Worm (Caenorhabditis elegans) whole organism, young adult: ENCODE results near the gene algn-2.

ENCODE experiments used
- B0336.3 ChIP-seq: fragments of 200-800 bp; sonication (Bioruptor generic); IDR thresholded peaks from 2 replicates; pipeline ENCODE4 v1.3.6; 2022; ENCODE audit warnings: missing genetic modification characterization, missing compliant biosample characterization
- C17E4.6 ChIP-seq: fragments of 200-800 bp; sonication (Bioruptor generic); IDR thresholded peaks from 2 replicates; pipeline ENCODE4 v1.3.6; 2022; ENCODE audit warnings: missing genetic modification reagents, missing genetic modification characterization, missing compliant biosample characterization
- F37B4.10 ChIP-seq: fragments of 200-800 bp; sonication (Bioruptor generic); IDR thresholded peaks from 2 replicates; pipeline ENCODE4 v1.3.6; 2022; ENCODE audit warnings: missing genetic modification characterization, missing compliant biosample characterization
- F52B5.7 ChIP-seq: sonication (generic microtip); optimal IDR thresholded peaks from 2 replicates; lab custom pipeline; 2016; ENCODE audit warnings: mild to moderate bottlenecking, missing genetic modification characterization, missing compliant biosample characterization
- F57A8.1 ChIP-seq: fragments of 200-800 bp; sonication (Bioruptor generic); optimal IDR thresholded peaks from 2 replicates; lab custom pipeline; 2018; ENCODE audit warnings: mild to moderate bottlenecking, missing genetic modification characterization, moderate library complexity, missing compliant biosample characterization
- K11D2.4 ChIP-seq: fragments of 200-800 bp; sonication (Bioruptor generic); IDR thresholded peaks from 2 replicates; pipeline ENCODE4 v1.3.6; 2022; ENCODE audit warnings: missing genetic modification reagents, missing genetic modification characterization, missing compliant biosample characterization
- K12H6.12 ChIP-seq: fragments of 200-800 bp; sonication (Bioruptor generic); optimal IDR thresholded peaks from 2 replicates; lab custom pipeline; 2018; ENCODE audit warnings: mild to moderate bottlenecking, missing genetic modification characterization, missing compliant biosample characterization
- T26A5.8 ChIP-seq: sonication (generic microtip); optimal IDR thresholded peaks from 2 replicates; lab custom pipeline; 2016; ENCODE audit warnings: missing genetic modification characterization, missing compliant biosample characterization
- Y53F4B.3 ChIP-seq: fragments of 200-800 bp; sonication (Bioruptor generic); IDR thresholded peaks from 2 replicates; pipeline ENCODE4 v1.3.6; 2022; ENCODE audit warnings: missing genetic modification reagents, missing genetic modification characterization, missing compliant biosample characterization
- Y67H2A.10 ChIP-seq: fragments of 200-800 bp; sonication (Bioruptor generic); conservative IDR thresholded peaks from 2 replicates; pipeline ENCODE4 v1.3.6; 2022; ENCODE audit warnings: missing genetic modification reagents, missing genetic modification characterization, missing compliant biosample characterization
- Y79H2A.3 ChIP-seq: fragments of 200-800 bp; sonication (Bioruptor generic); conservative IDR thresholded peaks from 2 replicates; pipeline ENCODE4 v1.3.6; 2022; ENCODE audit warnings: missing genetic modification reagents, missing genetic modification characterization, missing compliant biosample characterization
- Y95B8A.8 ChIP-seq: fragments of 200-800 bp; sonication (Bioruptor generic); IDR thresholded peaks from 2 replicates; pipeline ENCODE4 v1.3.6; 2022; ENCODE audit warnings: missing genetic modification reagents, missing genetic modification characterization, missing compliant biosample characterization
- ZK185.1 ChIP-seq: sonication (generic microtip); optimal IDR thresholded peaks from 2 replicates; lab custom pipeline; 2016; ENCODE audit warnings: mild to moderate bottlenecking, missing genetic modification characterization, missing compliant biosample characterization; ENCODE audit not compliant: poor library complexity, severe bottlenecking
- athp-1 ChIP-seq: sonication (generic microtip); optimal IDR thresholded peaks from 2 replicates; lab custom pipeline; 2017; ENCODE audit warnings: mild to moderate bottlenecking, missing genetic modification characterization, missing compliant biosample characterization
- attf-6 ChIP-seq: fragments of 200-800 bp; sonication (Bioruptor generic); IDR thresholded peaks from 2 replicates; pipeline ENCODE4 v1.3.6; 2022; ENCODE audit warnings: missing genetic modification reagents, missing genetic modification characterization, missing compliant biosample characterization
- bed-1 ChIP-seq: fragments of 200-800 bp; sonication (Bioruptor generic); IDR thresholded peaks from 2 replicates; pipeline ENCODE4 v1.3.6; 2022; ENCODE audit warnings: missing genetic modification reagents, missing genetic modification characterization, missing compliant biosample characterization
- cebp-1 ChIP-seq, 2 experiments: fragments of 200-800 bp in 1 of 2; sonication (Bioruptor generic) in 1 of 2; sonication (generic microtip) in 1 of 2; IDR thresholded peaks in 1 of 2; optimal IDR thresholded peaks in 1 of 2; 2 replicates each; pipeline versions ENCODE4 v1.3.6 to Lab custom; 2017 to 2022; ENCODE audit warnings: missing compliant biosample characterization in 2 of 2, missing genetic modification characterization in 2 of 2, mild to moderate bottlenecking in 1 of 2, missing genetic modification reagents in 1 of 2, moderate library complexity in 1 of 2
- ceh-40 ChIP-seq: fragments of 200-800 bp; sonication (Bioruptor generic); IDR thresholded peaks from 2 replicates; pipeline ENCODE4 v1.3.6; 2022; ENCODE audit warnings: missing genetic modification characterization, missing compliant biosample characterization
- ceh-58 ChIP-seq: fragments of 200-800 bp; sonication (Bioruptor generic); IDR thresholded peaks from 2 replicates; pipeline ENCODE4 v1.3.6; 2022; ENCODE audit warnings: missing genetic modification characterization, missing compliant biosample characterization
- ceh-79 ChIP-seq: sonication (generic microtip); optimal IDR thresholded peaks from 2 replicates; lab custom pipeline; 2017; ENCODE audit warnings: mild to moderate bottlenecking, missing genetic modification characterization, missing compliant biosample characterization
- dox-1 ChIP-seq: fragments of 200-800 bp; sonication (Bioruptor generic); IDR thresholded peaks from 2 replicates; pipeline ENCODE4 v1.3.6; 2022; ENCODE audit warnings: missing genetic modification reagents, missing genetic modification characterization, missing compliant biosample characterization
- dpff-1 ChIP-seq: sonication (generic microtip); optimal IDR thresholded peaks from 2 replicates; lab custom pipeline; 2017; ENCODE audit warnings: mild to moderate bottlenecking, missing genetic modification characterization, missing compliant biosample characterization
- fkh-3 ChIP-seq: sonication (generic microtip); optimal IDR thresholded peaks from 2 replicates; lab custom pipeline; 2016; ENCODE audit warnings: mild to moderate bottlenecking, missing genetic modification characterization, missing compliant biosample characterization
- gei-17 ChIP-seq: fragments of 200-800 bp; sonication (Bioruptor generic); optimal IDR thresholded peaks from 2 replicates; lab custom pipeline; 2018; ENCODE audit warnings: mild to moderate bottlenecking, missing genetic modification characterization, missing compliant biosample characterization
- him-1 ChIP-seq: sonication (generic microtip); optimal IDR thresholded peaks from 2 replicates; lab custom pipeline; 2016; ENCODE audit warnings: missing genotype, missing genetic modification reagents, missing genetic modification characterization, missing compliant biosample characterization
- hlh-26 ChIP-seq: fragments of 200-800 bp; sonication (Bioruptor generic); conservative IDR thresholded peaks from 2 replicates; pipeline ENCODE4 v1.3.6; 2022; ENCODE audit warnings: missing genetic modification reagents, missing genetic modification characterization, missing compliant biosample characterization
- hmg-1.2 ChIP-seq: fragments of 200-800 bp; sonication (Bioruptor generic); IDR thresholded peaks from 2 replicates; pipeline ENCODE4 v1.3.6; 2022; ENCODE audit warnings: missing genetic modification reagents, missing genetic modification characterization, missing compliant biosample characterization
- lin-35 ChIP-seq, 3 experiments: fragments of 150-350 bp in 2 of 3; sonication (generic microtip) in 1 of 3; optimal IDR thresholded peaks; 2 replicates each; lab custom pipeline; 2014 to 2018; ENCODE audit warnings: missing biosample characterization in 3 of 3, missing genetic modification characterization in 3 of 3, missing genetic modification reagents in 3 of 3
- lin-40 ChIP-seq: sonication (generic microtip); optimal IDR thresholded peaks from 2 replicates; lab custom pipeline; 2016; ENCODE audit warnings: missing genetic modification characterization, mild to moderate bottlenecking, missing compliant biosample characterization, missing genotype, missing genetic modification reagents
- lin-54 ChIP-seq: fragments of 200-800 bp; sonication (Bioruptor generic); optimal IDR thresholded peaks from 2 replicates; lab custom pipeline; 2018; ENCODE audit warnings: mild to moderate bottlenecking, missing genetic modification characterization, missing compliant biosample characterization
- madf-10 ChIP-seq: sonication (generic microtip); optimal IDR thresholded peaks from 2 replicates; lab custom pipeline; 2016; ENCODE audit warnings: mild to moderate bottlenecking, missing genetic modification characterization, missing compliant biosample characterization
- madf-8 ChIP-seq: fragments of 200-800 bp; sonication (Bioruptor generic); conservative IDR thresholded peaks from 2 replicates; pipeline ENCODE4 v1.3.6; 2022; ENCODE audit warnings: missing genetic modification reagents, missing genetic modification characterization, missing compliant biosample characterization
- mes-4 ChIP-seq: sonication (generic microtip); optimal IDR thresholded peaks from 2 replicates; lab custom pipeline; 2016; ENCODE audit warnings: missing genotype, missing genetic modification characterization, missing compliant biosample characterization
- nfya-1 ChIP-seq: sonication (generic microtip); optimal IDR thresholded peaks from 2 replicates; lab custom pipeline; 2017; ENCODE audit warnings: antibody characterized with exemption, missing compliant biosample characterization, missing genetic modification characterization, borderline replicate concordance; ENCODE audit not compliant: insufficient read depth
- nfya-2 ChIP-seq: fragments of 200-800 bp; sonication (Bioruptor generic); IDR thresholded peaks from 2 replicates; pipeline ENCODE4 v1.3.6; 2022; ENCODE audit warnings: missing genetic modification reagents, missing genetic modification characterization, missing compliant biosample characterization
- pbrm-1 ChIP-seq: fragments of 200-800 bp; sonication (Bioruptor generic); IDR thresholded peaks from 2 replicates; pipeline ENCODE4 v1.3.6; 2022; ENCODE audit warnings: missing genetic modification reagents, missing genetic modification characterization, missing compliant biosample characterization
- rpc-1 ChIP-seq, 2 experiments: fragments of 150-350 bp in 1 of 2; sonication (generic microtip) in 1 of 2; optimal IDR thresholded peaks; 2 replicates each; lab custom pipeline; 2014 to 2018; ENCODE audit warnings: missing biosample characterization in 1 of 2, missing genetic modification characterization in 1 of 2, missing genetic modification reagents in 1 of 2, missing genotype in 1 of 2
- sdz-38 ChIP-seq: sonication (generic microtip); optimal IDR thresholded peaks from 2 replicates; lab custom pipeline; 2016; ENCODE audit warnings: missing genotype, missing genetic modification characterization, missing compliant biosample characterization
- sea-2 ChIP-seq: fragments of 200-800 bp; sonication (Bioruptor generic); IDR thresholded peaks from 2 replicates; pipeline ENCODE4 v1.3.6; 2022; ENCODE audit warnings: missing genetic modification characterization, missing compliant biosample characterization
- snpc-1.1 ChIP-seq: sonication (generic microtip); optimal IDR thresholded peaks from 2 replicates; lab custom pipeline; 2017; ENCODE audit warnings: missing genetic modification characterization, mild to moderate bottlenecking, missing compliant biosample characterization, antibody characterized with exemption, moderate library complexity, missing genotype, missing genetic modification reagents; ENCODE audit not compliant: insufficient read depth
- snpc-3.4 ChIP-seq: sonication (generic microtip); optimal IDR thresholded peaks from 2 replicates; lab custom pipeline; 2017; ENCODE audit warnings: missing genetic modification characterization, mild to moderate bottlenecking, missing compliant biosample characterization, antibody characterized with exemption, moderate library complexity, missing genotype, missing genetic modification reagents
- tbx-9 ChIP-seq: sonication (generic microtip); optimal IDR thresholded peaks from 2 replicates; lab custom pipeline; 2016; ENCODE audit warnings: borderline replicate concordance, missing genetic modification characterization, inconsistent platforms, missing compliant biosample characterization
- unc-62 ChIP-seq: fragments of 150-350 bp; optimal IDR thresholded peaks from 2 replicates; lab custom pipeline; 2014; ENCODE audit warnings: missing biosample characterization, missing genetic modification reagents, missing genetic modification characterization
- ztf-26 ChIP-seq: sonication (generic microtip); optimal IDR thresholded peaks from 2 replicates; lab custom pipeline; 2017; ENCODE audit warnings: missing genetic modification characterization, missing compliant biosample characterization
- ztf-28 ChIP-seq: fragments of 200-800 bp; sonication (Bioruptor generic); IDR thresholded peaks from 2 replicates; pipeline ENCODE4 v1.3.6; 2022; ENCODE audit warnings: missing genetic modification reagents, missing genetic modification characterization, missing compliant biosample characterization
- ztf-3 ChIP-seq: fragments of 200-800 bp; sonication (Bioruptor generic); optimal IDR thresholded peaks from 2 replicates; lab custom pipeline; 2018; ENCODE audit warnings: mild to moderate bottlenecking, missing genetic modification characterization, missing compliant biosample characterization
- ztf-6 ChIP-seq: fragments of 200-800 bp; sonication (Bioruptor generic); IDR thresholded peaks from 2 replicates; pipeline ENCODE4 v1.3.6; 2022; ENCODE audit warnings: missing genetic modification reagents, missing genetic modification characterization, missing compliant biosample characterization

algn-2 gene

ce11 chrII:5420947-5421614 is 46.0 kb downstream of the algn-2 start, which contains the start of gene tofu-6 (continued):
- no peak for TF ChIP-seq cebp-1 (GFP tag; IDR thresholded peaks at IDR 0.05; lab: Robert Waterston, UW)
- no peak for TF ChIP-seq cebp-1 (tag; optimal IDR thresholded peaks at IDR 0.05; lab: Kevin White, UChicago)
- TF ChIP-seq hlh-26 (GFP tag; lab: Robert Waterston, UW) = no peak
- no peak for TF ChIP-seq dpff-1 (tag; lab: Kevin White, UChicago)
- no peak for TF ChIP-seq attf-6
- TF ChIP-seq unc-62 (GFP tag; lab: Kevin White, UChicago) = no peak
- no peak for TF ChIP-seq ceh-58 (GFP tag; lab: Robert Waterston, UW)
- peak; percentile 99 for TF ChIP-seq madf-8 (GFP tag; lab: Robert Waterston, UW)
- TF ChIP-seq rpc-1 (optimal IDR thresholded peaks at IDR 0.05; lab: Kevin White, UChicago) = no peak
- no peak for TF ChIP-seq rpc-1 (tag; optimal IDR thresholded peaks at IDR 0.05; lab: Kevin White, UChicago)
- 0 out of 2 replicates have a peak, but pooled peaks have one; percentile 32 for TF ChIP-seq hmg-1.2 (GFP tag; lab: Robert Waterston, UW)
- no peak for TF ChIP-seq nfya-2 (GFP tag; lab: Robert Waterston, UW)
- TF ChIP-seq Y53F4B.3 = no peak
- no peak for TF ChIP-seq ztf-26
- TF ChIP-seq K12H6.12 = no peak
- TF ChIP-seq F52B5.7 (tag; lab: Kevin White, UChicago) = no peak
- TF ChIP-seq ztf-28 (GFP tag; lab: Robert Waterston, UW) = no peak
- peak; percentile 50; the same call in 1 of the 2 replicates for TF ChIP-seq Y95B8A.8 (GFP tag; lab: Robert Waterston, UW)
- no peak for TF ChIP-seq Y67H2A.10 (GFP tag; lab: Robert Waterston, UW)
- TF ChIP-seq snpc-1.1 (tag; lab: Kevin White, UChicago) = peak; percentile 24
- TF ChIP-seq pbrm-1 (GFP tag; lab: Robert Waterston, UW) = 0 out of 2 replicates have a peak, but pooled peaks have one; percentile 12
- no peak for TF ChIP-seq fkh-3
- peak; percentile 78 for TF ChIP-seq snpc-3.4 (tag; lab: Kevin White, UChicago)
- TF ChIP-seq ceh-40 = no peak
- TF ChIP-seq K11D2.4 = no peak
- TF ChIP-seq lin-54 = peak; percentile 55
- TF ChIP-seq ZK185.1 (tag; lab: Kevin White, UChicago) = no peak
- no peak for TF ChIP-seq sea-2
- TF ChIP-seq mes-4 (tag; lab: Kevin White, UChicago) = no peak
- no peak for TF ChIP-seq T26A5.8 (tag; lab: Kevin White, UChicago)
- TF ChIP-seq B0336.3 (GFP tag; lab: Robert Waterston, UW) = 0 out of 2 replicates have a peak, but pooled peaks have one; percentile 25
- TF ChIP-seq tbx-9 = no peak
- TF ChIP-seq sdz-38 (tag; lab: Kevin White, UChicago) = no peak
- TF ChIP-seq C17E4.6 (GFP tag; lab: Robert Waterston, UW) = no peak
- TF ChIP-seq bed-1 (GFP tag; lab: Robert Waterston, UW) = no peak
- TF ChIP-seq ceh-79 (tag; lab: Kevin White, UChicago) = no peak
- TF ChIP-seq lin-40 (tag; lab: Kevin White, UChicago) = no peak
- TF ChIP-seq dox-1 (GFP tag; lab: Robert Waterston, UW) = peak; percentile 63
- TF ChIP-seq nfya-1 = no peak
- no peak for TF ChIP-seq gei-17 (GFP tag; lab: Kevin White, UChicago)
- TF ChIP-seq F57A8.1 (GFP tag; lab: Kevin White, UChicago) = no peak
- no peak for TF ChIP-seq athp-1 (tag; lab: Kevin White, UChicago)
- no peak for TF ChIP-seq ztf-6
- TF ChIP-seq lin-35 (GFP tag; optimal IDR thresholded peaks at IDR 0.05; lab: Kevin White, UChicago) = peak in 1 of 3 experiments; percentile 73
- TF ChIP-seq F37B4.10 (GFP tag; lab: Robert Waterston, UW) = no peak
- peak; percentile 69 for TF ChIP-seq him-1
- TF ChIP-seq madf-10 = no peak
- TF ChIP-seq Y79H2A.3 (GFP tag; lab: Robert Waterston, UW) = no peak
- no peak for TF ChIP-seq ztf-3 (GFP tag; lab: Kevin White, UChicago)
